Worm (Caenorhabditis elegans) whole organism, late embryonic: ENCODE data around the gene idi-1.

Experiments used
- C08G9.2 ChIP-seq: sonication (generic microtip); optimal IDR thresholded peaks from 2 replicates; lab custom pipeline; 2016; ENCODE audit warnings: mild to moderate bottlenecking, missing genetic modification characterization, moderate library complexity, missing compliant biosample characterization
- K02D7.2 ChIP-seq: sonication (generic microtip); optimal IDR thresholded peaks from 2 replicates; lab custom pipeline; 2017; ENCODE audit warnings: mild to moderate bottlenecking, missing genetic modification characterization, missing compliant biosample characterization
- T23F11.4 ChIP-seq: fragments of 200-800 bp; sonication (Bioruptor generic); optimal IDR thresholded peaks from 2 replicates; lab custom pipeline; 2018; ENCODE audit warnings: mild to moderate bottlenecking, missing genetic modification characterization, missing compliant biosample characterization
- ama-1 ChIP-seq: fragments of 150-350 bp; optimal IDR thresholded peaks from 2 replicates; lab custom pipeline; 2014
- ceh-19 ChIP-seq: fragments of 200-800 bp; sonication (Bioruptor generic); optimal IDR thresholded peaks from 2 replicates; lab custom pipeline; 2018; ENCODE audit warnings: mild to moderate bottlenecking, missing genetic modification characterization, missing compliant biosample characterization
- ceh-45 ChIP-seq: fragments of 200-800 bp; sonication (Bioruptor generic); IDR thresholded peaks from 2 replicates; pipeline ENCODE4 v1.3.6; 2022; ENCODE audit warnings: missing genetic modification reagents, missing genetic modification characterization, missing compliant biosample characterization
- fax-1 ChIP-seq: sonication (generic microtip); optimal IDR thresholded peaks from 2 replicates; lab custom pipeline; 2016; ENCODE audit warnings: missing genotype, missing genetic modification characterization, missing compliant biosample characterization
- hlh-8 ChIP-seq: sonication (generic microtip); optimal IDR thresholded peaks from 2 replicates; lab custom pipeline; 2016; ENCODE audit warnings: missing genotype, missing genetic modification characterization, missing compliant biosample characterization
- nhr-11 ChIP-seq: fragments of 150-350 bp; optimal IDR thresholded peaks from 2 replicates; lab custom pipeline; 2014; ENCODE audit warnings: missing biosample characterization, missing genetic modification characterization
- pha-4 ChIP-seq: fragments of 150-350 bp; optimal IDR thresholded peaks from 2 replicates; lab custom pipeline; 2018; ENCODE audit warnings: missing biosample characterization, missing genetic modification reagents, missing genetic modification characterization
- unc-55 ChIP-seq: sonication (generic microtip); optimal IDR thresholded peaks from 2 replicates; lab custom pipeline; 2017; ENCODE audit warnings: missing biosample characterization, missing genetic modification reagents, missing genetic modification characterization
- unc-86 ChIP-seq: sonication (generic microtip); optimal IDR thresholded peaks from 2 replicates; lab custom pipeline; 2016; ENCODE audit warnings: missing genetic modification characterization, missing compliant biosample characterization

DNA sequence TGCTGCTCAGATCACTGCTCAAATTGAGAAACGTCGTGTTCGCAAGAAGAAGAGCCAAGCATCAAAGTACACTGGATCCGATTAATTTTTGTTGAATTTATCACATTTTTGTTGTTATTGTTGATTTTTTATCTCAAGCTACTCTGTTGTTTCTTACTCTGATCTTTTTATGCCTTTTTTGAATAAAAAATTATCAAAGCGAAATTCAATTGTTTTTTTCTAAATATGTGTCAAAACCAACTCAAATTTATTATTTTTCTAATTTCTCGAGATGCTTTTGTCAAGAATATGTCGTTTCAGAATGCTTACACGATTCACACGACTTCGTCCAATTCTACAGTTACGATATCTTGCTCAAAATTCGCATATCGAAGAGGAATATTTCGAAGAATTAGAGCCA is 44.1 kb upstream of the idi-1 start, which contains the start of gene K12H4.2:
- TF ChIP-seq ceh-19 (GFP tag; lab: Kevin White, UChicago), result no peak
- no peak for TF ChIP-seq nhr-11
- TF ChIP-seq T23F11.4 (GFP tag; lab: Kevin White, UChicago), result no peak
- no peak for TF ChIP-seq ama-1 (lab: Kevin White, UChicago)
- no peak for TF ChIP-seq C08G9.2 (tag; lab: Kevin White, UChicago)
- no peak for TF ChIP-seq unc-55 (GFP tag; lab: Kevin White, UChicago)
- TF ChIP-seq pha-4 (tag; lab: Kevin White, UChicago), result no peak
- TF ChIP-seq unc-86 (tag; lab: Kevin White, UChicago), result no peak
- no peak for TF ChIP-seq hlh-8 (tag; lab: Kevin White, UChicago)
- TF ChIP-seq ceh-45 (GFP tag; lab: Robert Waterston, UW), result no peak
- TF ChIP-seq fax-1 (tag; lab: Kevin White, UChicago), result no peak
- TF ChIP-seq K02D7.2 (tag; lab: Kevin White, UChicago), result no peak
